In genomic region chrIII:7100001-7100400, ce11 we compare ENCODE assay signal across 2 worm cellular contexts.
TF ChIP-seq lines count a peak whose summit lies in the region.

ZK418.11 (plus strand) TSS chrIII:7100289.

TF ChIP-seq in whole organism, L1 larva, 84 proteins besides CTCF, POLR2A, EP300 and RAD21:
- TF ChIP-seq ceh-8 (GFP tag; optimal IDR thresholded peaks at IDR 0.05; lab: Kevin White, UChicago) (no peak), xbp-1 (tag; optimal IDR thresholded peaks at IDR 0.05; lab: Kevin White, UChicago) (no peak), F16B12.6 (tag; optimal IDR thresholded peaks at IDR 0.05; lab: Kevin White, UChicago) (no peak), snpc-4 (tag; optimal IDR thresholded peaks at IDR 0.05; lab: Kevin White, UChicago) (no peak), nhr-20 (tag; optimal IDR thresholded peaks at IDR 0.05; lab: Kevin White, UChicago) (no peak), aly-2 (tag; optimal IDR thresholded peaks at IDR 0.05; lab: Kevin White, UChicago) (no peak), nhr-28 (tag; optimal IDR thresholded peaks at IDR 0.05; lab: Kevin White, UChicago) (no peak), nhr-85 (tag; lab: Kevin White, UChicago) (no peak), nhr-71 (tag; optimal IDR thresholded peaks at IDR 0.05; lab: Kevin White, UChicago) (peak; percentile 26), unc-30 (tag; optimal IDR thresholded peaks at IDR 0.05; lab: Kevin White, UChicago) (no peak), jun-1 (tag; optimal IDR thresholded peaks at IDR 0.05; lab: Kevin White, UChicago) (no peak), fkh-10 (GFP tag; optimal IDR thresholded peaks at IDR 0.05; lab: Kevin White, UChicago) (no peak), alr-1 (tag; optimal IDR thresholded peaks at IDR 0.05; lab: Kevin White, UChicago; ENCODE audit: borderline replicate concordance) (no peak), lin-39 (tag; optimal IDR thresholded peaks at IDR 0.05; lab: Kevin White, UChicago) (no peak), lin-14 (GFP tag; optimal IDR thresholded peaks at IDR 0.05; lab: Kevin White, UChicago) (no peak), nhr-47 (tag; optimal IDR thresholded peaks at IDR 0.05; lab: Kevin White, UChicago) (no peak), C16A3.4 (tag; optimal IDR thresholded peaks at IDR 0.05; lab: Kevin White, UChicago) (no peak), ztf-4 (tag; optimal IDR thresholded peaks at IDR 0.05; lab: Kevin White, UChicago) (no peak), egl-13 (tag; optimal IDR thresholded peaks at IDR 0.05; lab: Kevin White, UChicago) (no peak), ces-1 (GFP tag; optimal IDR thresholded peaks at IDR 0.05; lab: Kevin White, UChicago) (no peak), tbx-2 (tag; optimal IDR thresholded peaks at IDR 0.05; lab: Kevin White, UChicago) (no peak), nhr-90 (tag; optimal IDR thresholded peaks at IDR 0.05; lab: Kevin White, UChicago; ENCODE audit: poor library complexity) (no peak), ceh-63 (GFP tag; optimal IDR thresholded peaks at IDR 0.05; lab: Kevin White, UChicago) (no peak), hpl-2 (GFP tag; optimal IDR thresholded peaks at IDR 0.05; lab: Kevin White, UChicago) (no peak), unc-62 (GFP tag; optimal IDR thresholded peaks at IDR 0.05; lab: Kevin White, UChicago) (no peak), zag-1 (tag; optimal IDR thresholded peaks at IDR 0.05; lab: Kevin White, UChicago) (no peak), grh-1 (GFP tag; IDR thresholded peaks at IDR 0.05; lab: Robert Waterston, UW) (no peak), nhr-11 (tag; optimal IDR thresholded peaks at IDR 0.05; lab: Kevin White, UChicago) (peak; percentile 36), fkh-8 (tag; optimal IDR thresholded peaks at IDR 0.05; lab: Kevin White, UChicago) (peak; percentile 73), lsy-2 (tag; optimal IDR thresholded peaks at IDR 0.05; lab: Kevin White, UChicago) (no peak), dsc-1 (tag; optimal IDR thresholded peaks at IDR 0.05; lab: Kevin White, UChicago) (peak; percentile 55), lin-35 (GFP tag; optimal IDR thresholded peaks at IDR 0.05; lab: Kevin White, UChicago) (no peak), fos-1 (tag; optimal IDR thresholded peaks at IDR 0.05; lab: Kevin White, UChicago) (no peak)

TF ChIP-seq in whole organism, L3 larva, 47 proteins besides CTCF, POLR2A, EP300 and RAD21:
- TF ChIP-seq nhr-11 (tag; optimal IDR thresholded peaks at IDR 0.05; lab: Kevin White, UChicago), result peak; percentile 43
- no peak for TF ChIP-seq nhr-25 (tag; optimal IDR thresholded peaks at IDR 0.05; lab: Kevin White, UChicago)

Comparison
In these comparisons a context has a peak if more than half of its experiments do, and no peak if none do; other contexts are left out.
1. Of the 26 proteins assayed by ChIP-seq in both whole organism, L1 larva and whole organism, L3 larva: peak only in whole organism, L1 larva: none; only in whole organism, L3 larva: none; in both: nhr-11; in neither: 25.